Fruit fly (Drosophila melanogaster): Measurements from ENCODE around the gene Tob.
A peak's percentile ranks its signal among the peaks of the same experiment; 100 is the strongest.

- TF ChIP-seq usp (GFP tag; optimal IDR thresholded peaks at IDR 0.05) (no peak), pan (optimal IDR thresholded peaks at IDR 0.05) (no peak), Myc (optimal IDR thresholded peaks at IDR 0.05) (peak; percentile 71), OdsH (GFP tag; optimal IDR thresholded peaks at IDR 0.05) (no peak), Rel (GFP tag; optimal IDR thresholded peaks at IDR 0.05) (no peak), Rel (tag; optimal IDR thresholded peaks at IDR 0.05) (no peak), lola (GFP tag; optimal IDR thresholded peaks at IDR 0.05) (no peak), Hr83 (GFP tag; optimal IDR thresholded peaks at IDR 0.05; ENCODE audit: poor library complexity, severe bottlenecking) (no peak), N (GFP tag; optimal IDR thresholded peaks at IDR 0.05) (no peak), CrebA (GFP tag; optimal IDR thresholded peaks at IDR 0.05; ENCODE audit: borderline replicate concordance) (no peak), h (GFP tag; optimal IDR thresholded peaks at IDR 0.05) (no peak), sage (GFP tag; optimal IDR thresholded peaks at IDR 0.05) (no peak)
Observed at dm6 chrX:16062720-16063413, 28.4 kb downstream of the Tob start, which contains the start of gene CG12395.
